Fruit fly (Drosophila melanogaster) whole organism, embryonic: Measurements from ENCODE around the gene Dpy-30L1.
A peak's percentile ranks its signal among the peaks of the same experiment; 100 is the strongest.

Experiments used
- C15 ChIP-seq: fragments of 200-800 bp; sonication (Bioruptor generic); IDR thresholded peaks from 3 replicates; pipeline ENCODE4 v1.3.6; 2022; ENCODE audit warnings: missing biosample characterization, missing genetic modification characterization
- CG11504 ChIP-seq: fragments of 200-800 bp; sonication (Bioruptor generic); optimal IDR thresholded peaks from 3 replicates; lab custom pipeline; 2019; ENCODE audit warnings: missing biosample characterization, mild to moderate bottlenecking, missing genetic modification characterization, moderate library complexity
- CG17568 ChIP-seq: fragments of 200-800 bp; sonication (Bioruptor generic); optimal IDR thresholded peaks from 2 replicates; lab custom pipeline; 2018; ENCODE audit warnings: missing biosample characterization, mild to moderate bottlenecking, missing genetic modification characterization, moderate library complexity
- CG18262 ChIP-seq: fragments of 200-800 bp; optimal IDR thresholded peaks from 3 replicates; lab custom pipeline; 2019; ENCODE audit warnings: missing biosample characterization, mild to moderate bottlenecking, missing genetic modification characterization, moderate library complexity
- CG18764 ChIP-seq: fragments of 200-800 bp; sonication (Bioruptor generic); optimal IDR thresholded peaks from 3 replicates; lab custom pipeline; 2016; ENCODE audit warnings: missing biosample characterization, missing genetic modification characterization
- CG2116 ChIP-seq: fragments of 200-800 bp; sonication (Bioruptor generic); optimal IDR thresholded peaks from 3 replicates; lab custom pipeline; 2018; ENCODE audit warnings: missing biosample characterization, mild to moderate bottlenecking, missing genetic modification characterization
- CG2199 ChIP-seq: fragments of 200-800 bp; sonication (Bioruptor generic); IDR thresholded peaks from 3 replicates; pipeline ENCODE4 v1.3.6; 2022; ENCODE audit warnings: missing biosample characterization, missing genetic modification characterization
- CG2678 ChIP-seq: fragments of 200-800 bp; sonication (Bioruptor generic); optimal IDR thresholded peaks from 3 replicates; lab custom pipeline; 2019; ENCODE audit warnings: missing biosample characterization, mild to moderate bottlenecking, missing genetic modification characterization, moderate library complexity
- CG2889 ChIP-seq: fragments of 200-800 bp; sonication (Bioruptor generic); IDR thresholded peaks from 3 replicates; pipeline ENCODE4 v1.3.6; 2022; ENCODE audit warnings: missing biosample characterization, missing genetic modification characterization
- CG30403 ChIP-seq: fragments of 200-800 bp; sonication (Bioruptor generic); optimal IDR thresholded peaks from 3 replicates; lab custom pipeline; 2016; ENCODE audit warnings: missing biosample characterization, missing genetic modification characterization
- CG3726 ChIP-seq: fragments of 200-800 bp; sonication (Bioruptor generic); IDR thresholded peaks from 3 replicates; pipeline ENCODE4, ENCODE4 v1.3.6; 2022; ENCODE audit warnings: missing biosample characterization, missing genetic modification characterization
- CG4707 ChIP-seq: fragments of 200-800 bp; sonication (Bioruptor generic); optimal IDR thresholded peaks from 2 replicates; lab custom pipeline; 2018; ENCODE audit warnings: missing biosample characterization, mild to moderate bottlenecking, missing genetic modification characterization, moderate library complexity
- CG8388 ChIP-seq: fragments of 200-800 bp; sonication (Bioruptor generic); optimal IDR thresholded peaks from 2 replicates; lab custom pipeline; 2019; ENCODE audit warnings: missing biosample characterization, mild to moderate bottlenecking, missing genetic modification characterization, moderate library complexity
- CG9876 ChIP-seq: fragments of 200-800 bp; sonication (Bioruptor generic); optimal IDR thresholded peaks from 2 replicates; lab custom pipeline; 2016; ENCODE audit warnings: missing biosample characterization, missing genetic modification characterization
- Chrac-16 ChIP-seq: fragments of 200-800 bp; sonication (Bioruptor generic); optimal IDR thresholded peaks from 3 replicates; lab custom pipeline; 2016; ENCODE audit warnings: missing biosample characterization, missing genetic modification characterization
- D ChIP-seq, 2 experiments: fragments of 200-800 bp in 1 of 2; fragments of >200 bp in 1 of 2; sonication (Bioruptor generic) in 1 of 2; optimal IDR thresholded peaks; 2 replicates in 1 of 2; 3 replicates in 1 of 2; lab custom pipeline; 2017; ENCODE audit warnings: mild to moderate bottlenecking in 1 of 2, missing biosample characterization in 1 of 2, missing genetic modification characterization in 1 of 2, missing genetic modification reagents in 1 of 2
- Dad ChIP-seq: fragments of 200-800 bp; sonication (Bioruptor generic); optimal IDR thresholded peaks from 3 replicates; lab custom pipeline; 2016; ENCODE audit warnings: missing biosample characterization, missing genetic modification characterization
- Dip3 ChIP-seq: fragments of 200-800 bp; sonication (Bioruptor generic); optimal IDR thresholded peaks from 3 replicates; lab custom pipeline; 2016; ENCODE audit warnings: missing biosample characterization, missing genetic modification characterization
- Eip74EF ChIP-seq, 2 experiments: fragments of 200-800 bp in 1 of 2; fragments of >200 bp in 1 of 2; sonication (Bioruptor generic) in 1 of 2; optimal IDR thresholded peaks; 2 replicates each; lab custom pipeline; 2017 to 2019; ENCODE audit warnings: missing biosample characterization in 2 of 2, missing genetic modification characterization in 2 of 2, mild to moderate bottlenecking in 1 of 2, moderate library complexity in 1 of 2
- Fer3 ChIP-seq: fragments of 200-800 bp; sonication (Bioruptor generic); optimal IDR thresholded peaks from 2 replicates; lab custom pipeline; 2018; ENCODE audit warnings: missing biosample characterization, mild to moderate bottlenecking, missing genetic modification characterization, moderate library complexity
- H15 ChIP-seq: fragments of 200-800 bp; sonication (Bioruptor generic); IDR thresholded peaks from 3 replicates; pipeline ENCODE4 v1.3.6; 2022; ENCODE audit warnings: missing biosample characterization, missing genetic modification characterization
- Hand ChIP-seq: fragments of 200-800 bp; sonication (Bioruptor generic); optimal IDR thresholded peaks from 2 replicates; lab custom pipeline; 2017; ENCODE audit warnings: mild to moderate bottlenecking, missing biosample characterization, missing genetic modification reagents, missing genetic modification characterization
- Hey ChIP-seq: fragments of 200-800 bp; sonication (Bioruptor generic); optimal IDR thresholded peaks from 3 replicates; lab custom pipeline; 2018; ENCODE audit warnings: missing biosample characterization, mild to moderate bottlenecking, missing genetic modification characterization
- Jarid2 ChIP-seq: fragments of 200-800 bp; sonication (Bioruptor generic); optimal IDR thresholded peaks from 3 replicates; lab custom pipeline; 2017; ENCODE audit warnings: mild to moderate bottlenecking, missing biosample characterization, missing genetic modification reagents, missing genetic modification characterization
- Kr ChIP-seq: fragments of 200-800 bp; sonication (Bioruptor generic); optimal IDR thresholded peaks from 2 replicates; lab custom pipeline; 2017; ENCODE audit warnings: missing biosample characterization, mild to moderate bottlenecking, missing genetic modification characterization
- MTF-1 ChIP-seq: fragments of 200-800 bp; sonication (Bioruptor generic); optimal IDR thresholded peaks from 2 replicates; lab custom pipeline; 2018; ENCODE audit warnings: missing biosample characterization, mild to moderate bottlenecking, missing genetic modification characterization, borderline replicate concordance
- Mad ChIP-seq: fragments of 200-800 bp; sonication (Bioruptor generic); optimal IDR thresholded peaks from 2 replicates; lab custom pipeline; 2016; ENCODE audit warnings: missing biosample characterization, missing genetic modification characterization
- Med ChIP-seq: fragments of 200-800 bp; sonication (Bioruptor generic); peaks from one replicate; lab custom pipeline; 2016; ENCODE audit warnings: missing biosample characterization, missing genetic modification characterization, mild to moderate bottlenecking, inconsistent platforms, moderate library complexity
- Meics ChIP-seq: fragments of 200-800 bp; sonication (Bioruptor generic); optimal IDR thresholded peaks from 2 replicates; lab custom pipeline; 2017; ENCODE audit warnings: missing biosample characterization, mild to moderate bottlenecking, missing genetic modification characterization
- Nf-YA ChIP-seq: fragments of 200-800 bp; sonication (Bioruptor generic); IDR thresholded peaks from 2 replicates; pipeline ENCODE4 v1.3.6; 2022; ENCODE audit warnings: missing biosample characterization, missing genetic modification characterization
- Oli ChIP-seq: fragments of 200-800 bp; sonication (Bioruptor generic); optimal IDR thresholded peaks from 2 replicates; lab custom pipeline; 2018; ENCODE audit warnings: missing biosample characterization, mild to moderate bottlenecking, missing genetic modification characterization, moderate library complexity
- Pdp1 ChIP-seq, 2 experiments: fragments of 200-800 bp; sonication (Bioruptor generic); optimal IDR thresholded peaks; 3 replicates each; lab custom pipeline; 2016; ENCODE audit warnings: missing biosample characterization in 2 of 2, missing genetic modification characterization in 2 of 2, mild to moderate bottlenecking in 1 of 2, moderate library complexity in 1 of 2
- Rfx ChIP-seq: fragments of 200-800 bp; sonication (Bioruptor generic); IDR thresholded peaks from 2 replicates; pipeline ENCODE4 v1.3.6; 2022; ENCODE audit warnings: missing biosample characterization, missing genetic modification characterization
- Scr ChIP-seq: fragments of 200-800 bp; sonication (Bioruptor generic); IDR thresholded peaks from 2 replicates; pipeline ENCODE4 v1.3.6; 2022; ENCODE audit warnings: missing biosample characterization, missing genetic modification characterization; ENCODE audit not compliant: partially characterized antibody
- Sox102F ChIP-seq: fragments of 200-800 bp; sonication (Bioruptor generic); optimal IDR thresholded peaks from 2 replicates; lab custom pipeline; 2018; ENCODE audit warnings: missing biosample characterization, mild to moderate bottlenecking, missing genetic modification characterization, moderate library complexity
- Tbp ChIP-seq: fragments of >200 bp; optimal IDR thresholded peaks from 2 replicates; lab custom pipeline; 2018; ENCODE audit warnings: missing biosample characterization, missing genetic modification characterization
- ap ChIP-seq: fragments of 200-800 bp; sonication (Bioruptor generic); IDR thresholded peaks from 2 replicates; pipeline ENCODE4 v1.3.6; 2022; ENCODE audit warnings: missing biosample characterization, missing genetic modification characterization
- chm ChIP-seq: fragments of 200-800 bp; sonication (Bioruptor generic); IDR thresholded peaks from 2 replicates; pipeline ENCODE4 v1.3.6; 2022; ENCODE audit warnings: missing biosample characterization, missing genetic modification characterization
- croc ChIP-seq: fragments of 200-800 bp; sonication (Bioruptor generic); conservative IDR thresholded peaks from 3 replicates; pipeline ENCODE4 v1.3.6; 2022; ENCODE audit warnings: missing biosample characterization, missing genetic modification characterization
- dan ChIP-seq: fragments of 200-800 bp; sonication (Bioruptor generic); IDR thresholded peaks from 2 replicates; pipeline ENCODE4 v1.3.6; 2022; ENCODE audit warnings: missing biosample characterization, missing genetic modification characterization
- odd ChIP-seq: fragments of 200-800 bp; sonication (Bioruptor generic); optimal IDR thresholded peaks from 2 replicates; lab custom pipeline; 2017; ENCODE audit warnings: missing biosample characterization, mild to moderate bottlenecking, missing genetic modification characterization
- phol ChIP-seq: fragments of 200-800 bp; sonication (Bioruptor generic); optimal IDR thresholded peaks from 3 replicates; lab custom pipeline; 2018; ENCODE audit warnings: missing biosample characterization, mild to moderate bottlenecking, missing genetic modification characterization, moderate library complexity
- prd ChIP-seq, 3 experiments: fragments of >200 bp in 2 of 3; fragments of 200-800 bp in 1 of 3; sonication (Bioruptor generic) in 1 of 3; optimal IDR thresholded peaks in 2 of 3; IDR thresholded peaks in 1 of 3; 2 replicates in 2 of 3; 3 replicates in 1 of 3; pipeline versions ENCODE4 v1.3.6 to Lab custom; 2017 to 2022; ENCODE audit warnings: missing biosample characterization in 1 of 3, missing genetic modification characterization in 1 of 3
- run ChIP-seq: fragments of 200-800 bp; sonication (Bioruptor generic); optimal IDR thresholded peaks from 3 replicates; lab custom pipeline; 2018; ENCODE audit warnings: missing biosample characterization, mild to moderate bottlenecking, missing genetic modification characterization
- sens-2 ChIP-seq: fragments of 200-800 bp; sonication (Bioruptor generic); IDR thresholded peaks from 2 replicates; pipeline ENCODE4 v1.3.6; 2022; ENCODE audit warnings: missing biosample characterization, missing genetic modification characterization
- sima ChIP-seq: fragments of 200-800 bp; sonication (Bioruptor generic); optimal IDR thresholded peaks from 2 replicates; lab custom pipeline; 2016; ENCODE audit warnings: missing biosample characterization, missing genetic modification characterization
- slbo ChIP-seq: fragments of 200-800 bp; sonication (Bioruptor generic); IDR thresholded peaks from 2 replicates; pipeline ENCODE4 v1.3.6; 2022; ENCODE audit warnings: missing biosample characterization, missing genetic modification characterization
- slp2 ChIP-seq: fragments of 200-800 bp; sonication (Bioruptor generic); optimal IDR thresholded peaks from 2 replicates; lab custom pipeline; 2016; ENCODE audit warnings: missing biosample characterization, missing genetic modification characterization
- toy ChIP-seq: fragments of 200-800 bp; sonication (Bioruptor generic); IDR thresholded peaks from 2 replicates; pipeline ENCODE4 v1.3.6; 2022; ENCODE audit warnings: missing biosample characterization, missing genetic modification characterization
- vfl ChIP-seq: fragments of 200-800 bp; sonication (Bioruptor generic); optimal IDR thresholded peaks from 2 replicates; lab custom pipeline; 2016; ENCODE audit warnings: missing biosample characterization, missing genetic modification characterization

Dpy-30L1 gene

DNA sequence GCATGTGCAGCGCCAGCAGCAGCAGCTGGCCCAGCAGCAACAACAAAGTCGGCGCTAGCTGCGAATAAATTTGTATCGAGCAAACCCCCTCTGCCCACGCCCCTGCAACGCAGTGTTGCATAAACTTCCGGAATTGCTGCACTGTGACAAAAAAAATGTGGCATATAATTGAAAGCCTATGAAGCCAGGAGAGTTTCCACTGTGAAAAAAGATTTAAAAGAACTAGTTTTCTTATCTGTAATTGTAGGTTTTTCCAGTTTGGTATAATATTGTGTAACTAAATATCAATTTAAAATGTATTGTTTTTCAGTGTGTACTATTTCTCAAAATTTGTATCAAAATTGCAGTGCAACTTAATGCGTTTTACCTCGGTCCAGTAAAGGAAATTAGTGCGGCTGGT, 15.8 kb downstream of the Dpy-30L1 start (continued):
- TF ChIP-seq Scr (no peak), vfl (GFP tag; lab: Kevin White, UChicago) (no peak), slp2 (GFP tag; lab: Kevin White, UChicago) (no peak), Med (GFP tag; lab: Kevin White, UChicago) (peak; percentile 41), CG9876 (GFP tag; lab: Kevin White, UChicago) (no peak), Tbp (no peak), CG8388 (GFP tag; lab: Kevin White, UChicago) (peak; percentile 7), Jarid2 (GFP tag; lab: Kevin White, UChicago) (no peak), Fer3 (tag; lab: Kevin White, UChicago) (no peak), toy (GFP tag; lab: Robert Waterston, UW) (no peak), slbo (GFP tag; lab: Robert Waterston, UW) (no peak), prd (optimal IDR thresholded peaks at IDR 0.05; lab: Kevin White, UChicago) (no peak), prd (GFP tag; IDR thresholded peaks at IDR 0.05; lab: Robert Waterston, UW) (peak; percentile 34; the same call in 2 of the 3 replicates), CG18764 (GFP tag; lab: Kevin White, UChicago) (no peak), CG18262 (tag; lab: Kevin White, UChicago) (no peak), CG2199 (GFP tag; lab: Robert Waterston, UW) (0 out of 3 replicates have a peak, but pooled peaks have one; percentile 21), CG17568 (GFP tag; lab: Kevin White, UChicago) (no peak), C15 (no peak), Eip74EF (GFP tag; optimal IDR thresholded peaks at IDR 0.05; lab: Kevin White, UChicago) (no peak), odd (GFP tag; lab: Kevin White, UChicago) (no peak), CG4707 (GFP tag; lab: Kevin White, UChicago) (no peak), Sox102F (peak; percentile 32), ap (GFP tag; lab: Robert Waterston, UW) (0 out of 2 replicates have a peak, but pooled peaks have one; percentile 8), Hand (GFP tag; lab: Kevin White, UChicago) (no peak), dan (GFP tag; lab: Robert Waterston, UW) (no peak), croc (GFP tag; lab: Robert Waterston, UW) (no peak), Meics (no peak), Kr (GFP tag; lab: Kevin White, UChicago) (no peak), Nf-YA (GFP tag; lab: Robert Waterston, UW) (no peak), sima (no peak), Chrac-16 (GFP tag; lab: Kevin White, UChicago) (no peak), Pdp1 (GFP tag; optimal IDR thresholded peaks at IDR 0.05; lab: Kevin White, UChicago) (peak in 1 of 2 experiments; percentile 45), H15 (GFP tag; lab: Robert Waterston, UW) (0 out of 3 replicates have a peak, but pooled peaks have one; percentile 30), Mad (no peak), CG2678 (tag; lab: Kevin White, UChicago) (no peak), Dad (no peak), phol (peak; percentile 12), CG30403 (GFP tag; lab: Kevin White, UChicago) (peak; percentile 11), D (optimal IDR thresholded peaks at IDR 0.05; lab: Kevin White, UChicago) (no peak), D (GFP tag; optimal IDR thresholded peaks at IDR 0.05; lab: Kevin White, UChicago) (no peak), Oli (tag; lab: Kevin White, UChicago) (no peak), Hey (tag; lab: Kevin White, UChicago) (no peak), chm (GFP tag; lab: Robert Waterston, UW) (no peak), run (no peak), CG3726 (GFP tag; lab: Robert Waterston, UW) (no peak), CG2889 (no peak), Dip3 (GFP tag; lab: Kevin White, UChicago) (no peak), sens-2 (GFP tag; lab: Robert Waterston, UW) (no peak), MTF-1 (GFP tag; lab: Kevin White, UChicago) (no peak), Rfx (GFP tag; lab: Robert Waterston, UW) (no peak), CG2116 (GFP tag; lab: Kevin White, UChicago) (peak; percentile 3), CG11504 (tag; lab: Kevin White, UChicago) (peak; percentile 47)
